Worm (Caenorhabditis elegans) whole organism, L4 larva: ENCODE data around the gene B0272.4.

Experiments used
- D1046.2 ChIP-seq: fragments of 200-800 bp; sonication (Bioruptor generic); IDR thresholded peaks from 2 replicates; pipeline ENCODE4 v1.3.6; 2022; ENCODE audit warnings: missing genetic modification characterization, missing compliant biosample characterization
- F10B5.3 ChIP-seq: sonication (generic microtip); optimal IDR thresholded peaks from 2 replicates; lab custom pipeline; 2016; ENCODE audit warnings: mild to moderate bottlenecking, missing genetic modification characterization, missing compliant biosample characterization
- F37D6.2 ChIP-seq: sonication (generic microtip); optimal IDR thresholded peaks from 2 replicates; lab custom pipeline; 2016; ENCODE audit warnings: mild to moderate bottlenecking, missing genetic modification characterization, missing compliant biosample characterization
- F44E2.7 ChIP-seq: fragments of 200-800 bp; sonication (Bioruptor generic); IDR thresholded peaks from 2 replicates; pipeline ENCODE4 v2.1.2; 2022; ENCODE audit warnings: missing genetic modification characterization, missing compliant biosample characterization
- R02D3.7 ChIP-seq: fragments of 150-350 bp; sonication (generic microtip); optimal IDR thresholded peaks from 3 replicates; lab custom pipeline; 2014; ENCODE audit warnings: missing biosample characterization, missing genetic modification characterization
- Y5F2A.4 ChIP-seq: fragments of 200-800 bp; sonication (Bioruptor generic); optimal IDR thresholded peaks from 2 replicates; lab custom pipeline; 2018; ENCODE audit warnings: mild to moderate bottlenecking, missing genetic modification characterization, missing compliant biosample characterization
- ZK337.2 ChIP-seq: fragments of 200-800 bp; sonication (Bioruptor generic); IDR thresholded peaks from 2 replicates; pipeline ENCODE4 v1.3.6; 2022; ENCODE audit warnings: missing genetic modification reagents, missing genetic modification characterization, missing compliant biosample characterization
- arid-1 ChIP-seq: fragments of 200-800 bp; sonication (Bioruptor generic); conservative IDR thresholded peaks from 2 replicates; pipeline ENCODE4 v1.3.6; 2022; ENCODE audit warnings: missing genetic modification reagents, missing genetic modification characterization, missing compliant biosample characterization
- daf-19 ChIP-seq: fragments of 200-800 bp; sonication (Bioruptor generic); conservative IDR thresholded peaks from 2 replicates; pipeline ENCODE4 v1.3.6; 2022; ENCODE audit warnings: missing genetic modification characterization, missing compliant biosample characterization
- daf-8 ChIP-seq: fragments of 200-800 bp; sonication (Bioruptor generic); IDR thresholded peaks from 2 replicates; pipeline ENCODE4 v1.3.6; 2022; ENCODE audit warnings: missing genetic modification characterization, missing compliant biosample characterization
- dmd-6 ChIP-seq: fragments of 200-800 bp; sonication (Bioruptor generic); IDR thresholded peaks from 2 replicates; pipeline ENCODE4 v1.3.6; 2022; ENCODE audit warnings: missing genetic modification reagents, missing genetic modification characterization, missing compliant biosample characterization
- egl-43 ChIP-seq: fragments of 200-800 bp; sonication (Bioruptor generic); IDR thresholded peaks from 2 replicates; pipeline ENCODE4 v1.3.6; 2022; ENCODE audit warnings: missing genetic modification reagents, missing genetic modification characterization, missing compliant biosample characterization
- fkh-10 ChIP-seq: fragments of 150-350 bp; optimal IDR thresholded peaks from 2 replicates; lab custom pipeline; 2014; ENCODE audit warnings: missing biosample characterization, missing genetic modification reagents, missing genetic modification characterization
- hlh-30 ChIP-seq: sonication (generic microtip); optimal IDR thresholded peaks from 2 replicates; lab custom pipeline; 2017; ENCODE audit warnings: antibody characterized with exemption, mild to moderate bottlenecking, missing genetic modification characterization, missing compliant biosample characterization; ENCODE audit not compliant: insufficient read depth
- hmg-1.1 ChIP-seq: fragments of 200-800 bp; sonication (Bioruptor generic); IDR thresholded peaks from 2 replicates; pipeline ENCODE4 v1.3.6; 2022; ENCODE audit warnings: missing genetic modification reagents, missing genetic modification characterization, missing compliant biosample characterization
- jun-1 ChIP-seq: fragments of 150-350 bp; optimal IDR thresholded peaks from 2 replicates; lab custom pipeline; 2014; ENCODE audit warnings: missing biosample characterization, missing genetic modification reagents, missing genetic modification characterization
- lin-1 ChIP-seq: fragments of 200-800 bp; sonication (Bioruptor generic); IDR thresholded peaks from 2 replicates; pipeline ENCODE4 v1.3.6; 2022; ENCODE audit warnings: missing genetic modification reagents, missing genetic modification characterization, missing compliant biosample characterization
- lin-13 ChIP-seq: fragments of 150-350 bp; optimal IDR thresholded peaks from 2 replicates; lab custom pipeline; 2014; ENCODE audit warnings: missing biosample characterization, missing genetic modification reagents, missing genetic modification characterization
- lin-15B ChIP-seq: fragments of 150-350 bp; sonication (generic microtip); optimal IDR thresholded peaks from 3 replicates; lab custom pipeline; 2014; ENCODE audit warnings: missing biosample characterization, missing genetic modification characterization
- lin-39 ChIP-seq: fragments of 150-350 bp; optimal IDR thresholded peaks from 2 replicates; lab custom pipeline; 2014; ENCODE audit warnings: missing biosample characterization, missing genetic modification reagents, missing genetic modification characterization
- madf-5 ChIP-seq, 2 experiments: fragments of 200-800 bp; sonication (Bioruptor generic); IDR thresholded peaks; 2 replicates each; pipeline ENCODE4 v1.3.6; 2022; ENCODE audit warnings: missing compliant biosample characterization in 2 of 2, missing genetic modification characterization in 2 of 2
- madf-9 ChIP-seq: fragments of 200-800 bp; sonication (Bioruptor generic); conservative IDR thresholded peaks from 2 replicates; pipeline ENCODE4 v1.3.6; 2022; ENCODE audit warnings: missing genetic modification reagents, missing genetic modification characterization, missing compliant biosample characterization
- mdt-29 ChIP-seq: fragments of 200-800 bp; sonication (Bioruptor generic); IDR thresholded peaks from 2 replicates; pipeline ENCODE4 v1.3.6; 2022; ENCODE audit warnings: missing genetic modification reagents, missing genetic modification characterization, missing compliant biosample characterization
- mep-1 ChIP-seq: fragments of 150-350 bp; sonication (generic microtip); optimal IDR thresholded peaks from 3 replicates; lab custom pipeline; 2014; ENCODE audit warnings: missing biosample characterization, missing genetic modification characterization
- mxl-3 ChIP-seq: fragments of 200-800 bp; sonication (Bioruptor generic); optimal IDR thresholded peaks from 2 replicates; lab custom pipeline; 2018; ENCODE audit warnings: mild to moderate bottlenecking, missing genetic modification characterization, missing compliant biosample characterization
- nhr-10 ChIP-seq: fragments of 150-350 bp; optimal IDR thresholded peaks from 2 replicates; lab custom pipeline; 2014; ENCODE audit warnings: missing biosample characterization, missing genetic modification characterization
- nhr-111 ChIP-seq: fragments of 200-800 bp; sonication (Bioruptor generic); optimal IDR thresholded peaks from 2 replicates; lab custom pipeline; 2018; ENCODE audit warnings: mild to moderate bottlenecking, missing genetic modification characterization, missing compliant biosample characterization
- nhr-28 ChIP-seq: fragments of 150-350 bp; optimal IDR thresholded peaks from 2 replicates; lab custom pipeline; 2014; ENCODE audit warnings: missing biosample characterization, missing genetic modification characterization
- nhr-41 ChIP-seq: fragments of 200-800 bp; sonication (Bioruptor generic); IDR thresholded peaks from 2 replicates; pipeline ENCODE4 v1.3.6; 2022; ENCODE audit warnings: missing genetic modification reagents, missing genetic modification characterization, missing compliant biosample characterization
- nhr-42 ChIP-seq: fragments of 200-800 bp; sonication (Bioruptor generic); IDR thresholded peaks from 2 replicates; pipeline ENCODE4 v1.3.6; 2022; ENCODE audit warnings: missing genetic modification characterization, missing compliant biosample characterization
- nhr-48 ChIP-seq: sonication (generic microtip); optimal IDR thresholded peaks from 2 replicates; lab custom pipeline; 2016; ENCODE audit warnings: mild to moderate bottlenecking, missing genetic modification characterization, missing compliant biosample characterization
- nhr-6 ChIP-seq: fragments of 150-350 bp; optimal IDR thresholded peaks from 2 replicates; lab custom pipeline; 2014; ENCODE audit warnings: missing biosample characterization, missing genetic modification characterization
- nhr-76 ChIP-seq: fragments of 150-350 bp; optimal IDR thresholded peaks from 2 replicates; lab custom pipeline; 2014; ENCODE audit warnings: missing biosample characterization, missing genetic modification characterization
- nhr-77 ChIP-seq: fragments of 150-350 bp; optimal IDR thresholded peaks from 2 replicates; lab custom pipeline; 2014; ENCODE audit warnings: missing biosample characterization, missing genetic modification characterization
- pha-4 ChIP-seq, 2 experiments: fragments of 150-350 bp in 1 of 2; fragments of 200-800 bp in 1 of 2; sonication (Bioruptor generic) in 1 of 2; IDR thresholded peaks in 1 of 2; optimal IDR thresholded peaks in 1 of 2; 2 replicates each; pipeline versions ENCODE4 v1.3.6 to Lab custom; 2014 to 2022; ENCODE audit warnings: missing genetic modification characterization in 2 of 2, missing genetic modification reagents in 2 of 2, missing biosample characterization in 1 of 2, missing compliant biosample characterization in 1 of 2
- php-3 ChIP-seq: fragments of 200-800 bp; sonication (Bioruptor generic); IDR thresholded peaks from 2 replicates; pipeline ENCODE4 v1.3.6; 2022; ENCODE audit warnings: missing genetic modification reagents, missing genetic modification characterization, missing compliant biosample characterization
- pqm-1 ChIP-seq: sonication (generic microtip); optimal IDR thresholded peaks from 2 replicates; lab custom pipeline; 2017; ENCODE audit warnings: missing biosample characterization, missing genetic modification characterization
- rbr-2 ChIP-seq: sonication (generic microtip); optimal IDR thresholded peaks from 2 replicates; lab custom pipeline; 2016; ENCODE audit warnings: missing genotype, missing genetic modification characterization, missing compliant biosample characterization
- set-16 ChIP-seq: fragments of 200-800 bp; sonication (Bioruptor generic); IDR thresholded peaks from 2 replicates; pipeline ENCODE4 v1.3.6; 2022; ENCODE audit warnings: missing genetic modification reagents, missing genetic modification characterization, missing compliant biosample characterization
- skn-1 ChIP-seq: fragments of 150-350 bp; optimal IDR thresholded peaks from 2 replicates; lab custom pipeline; 2014; ENCODE audit warnings: missing biosample characterization, missing genetic modification characterization
- spr-1 ChIP-seq: sonication (generic microtip); optimal IDR thresholded peaks from 2 replicates; lab custom pipeline; 2016; ENCODE audit warnings: mild to moderate bottlenecking, missing genetic modification characterization, missing compliant biosample characterization
- spr-3 ChIP-seq: fragments of 200-800 bp; sonication (Bioruptor generic); optimal IDR thresholded peaks from 2 replicates; lab custom pipeline; 2018; ENCODE audit warnings: mild to moderate bottlenecking, missing genetic modification characterization, missing compliant biosample characterization
- tag-97 ChIP-seq: fragments of 200-800 bp; sonication (Bioruptor generic); IDR thresholded peaks from 2 replicates; pipeline ENCODE4 v1.3.6; 2022; ENCODE audit warnings: missing genetic modification characterization, missing compliant biosample characterization
- tra-1 ChIP-seq: fragments of 200-800 bp; sonication (Bioruptor generic); IDR thresholded peaks from 2 replicates; pipeline ENCODE4 v1.3.6; 2022; ENCODE audit warnings: missing genetic modification reagents, missing genetic modification characterization, missing compliant biosample characterization
- unc-39 ChIP-seq: sonication (generic microtip); optimal IDR thresholded peaks from 2 replicates; lab custom pipeline; 2017; ENCODE audit warnings: missing biosample characterization, missing genetic modification characterization
- unc-62 ChIP-seq, 3 experiments: fragments of 150-350 bp in 1 of 3; sonication (generic microtip); optimal IDR thresholded peaks in 2 of 3; peaks in 1 of 3; 1 replicate in 1 of 3; 2 replicates in 2 of 3; lab custom pipeline; 2014 to 2017; ENCODE audit warnings: missing biosample characterization in 3 of 3, missing genetic modification characterization in 3 of 3, missing genetic modification reagents in 3 of 3, missing genotype in 1 of 3
- zfp-3 ChIP-seq: fragments of 200-800 bp; sonication (Bioruptor generic); conservative IDR thresholded peaks from 2 replicates; pipeline ENCODE4 v1.3.6; 2022; ENCODE audit warnings: missing genetic modification reagents, missing genetic modification characterization, missing compliant biosample characterization
- zip-11 ChIP-seq: fragments of 200-800 bp; sonication (Bioruptor generic); IDR thresholded peaks from 2 replicates; pipeline ENCODE4 v1.3.6; 2022; ENCODE audit warnings: missing genetic modification characterization, missing compliant biosample characterization
- zip-2 ChIP-seq: fragments of 150-350 bp; optimal IDR thresholded peaks from 2 replicates; lab custom pipeline; 2014; ENCODE audit warnings: missing biosample characterization, missing genetic modification characterization
- ztf-11 ChIP-seq: fragments of 150-350 bp; optimal IDR thresholded peaks from 2 replicates; lab custom pipeline; 2014; ENCODE audit warnings: missing biosample characterization, missing genetic modification characterization

The B0272.4 gene

DNA sequence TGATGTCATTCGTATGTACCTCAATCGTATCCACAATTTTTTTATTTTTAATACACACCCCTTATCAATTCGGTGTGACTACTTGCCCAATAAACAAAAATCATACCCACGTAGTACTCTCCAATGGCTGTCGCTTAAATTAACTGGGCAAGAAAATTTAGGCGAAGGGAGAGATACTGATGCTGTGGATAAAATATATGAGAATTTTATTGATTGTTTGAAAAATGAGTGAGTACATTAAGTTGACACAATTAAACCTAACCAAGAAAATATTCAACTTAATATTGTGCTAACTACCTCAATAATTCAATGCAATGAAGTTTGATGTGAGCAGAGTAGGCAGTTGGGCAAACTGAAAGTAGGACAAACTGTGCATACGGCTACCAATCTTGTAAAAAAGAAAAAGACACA, 37.5 kb downstream of the B0272.4 start:
- peak; percentile 96 for TF ChIP-seq F10B5.3 (tag; lab: Kevin White, UChicago)
- TF ChIP-seq unc-62 (GFP tag; optimal IDR thresholded peaks at IDR 0.05 in 1 of 2; lab: Kevin White, UChicago) = peak; percentile 83 to 99
- peak; percentile 87 for TF ChIP-seq unc-62 (tag; optimal IDR thresholded peaks at IDR 0.05; lab: Kevin White, UChicago)
- no peak for TF ChIP-seq R02D3.7 (tag; lab: Kevin White, UChicago)
- TF ChIP-seq ztf-11 = peak; percentile 80
- peak; percentile 97 for TF ChIP-seq hlh-30
- peak; percentile 92; the same call in 1 of the 2 replicates for TF ChIP-seq tag-97 (GFP tag; lab: Robert Waterston, UW)
- TF ChIP-seq nhr-41 (GFP tag; lab: Robert Waterston, UW) = peak; percentile 75
- TF ChIP-seq zip-2 (tag; lab: Kevin White, UChicago) = peak; percentile 98
- peak; percentile 98 for TF ChIP-seq daf-19 (GFP tag; lab: Robert Waterston, UW)
- peak; percentile 98 for TF ChIP-seq unc-39
- peak; percentile 98 for TF ChIP-seq lin-13 (GFP tag; lab: Kevin White, UChicago)
- TF ChIP-seq madf-9 (GFP tag; lab: Robert Waterston, UW) = peak; percentile 98
- peak; percentile 100 for TF ChIP-seq mep-1 (tag; lab: Kevin White, UChicago)
- peak; percentile 98 for TF ChIP-seq nhr-48
- TF ChIP-seq tra-1 (GFP tag; lab: Robert Waterston, UW) = peak; percentile 98
- peak; percentile 100 for TF ChIP-seq nhr-77 (tag; lab: Kevin White, UChicago)
- peak; percentile 98 for TF ChIP-seq spr-1 (tag; lab: Kevin White, UChicago)
- no peak for TF ChIP-seq F44E2.7 (GFP tag; lab: Robert Waterston, UW)
- peak; percentile 94 for TF ChIP-seq nhr-6
- TF ChIP-seq skn-1 = peak; percentile 49
- TF ChIP-seq lin-1 = peak; percentile 93
- peak; percentile 100 for TF ChIP-seq hmg-1.1 (GFP tag; lab: Robert Waterston, UW)
- peak; percentile 97 for TF ChIP-seq spr-3 (GFP tag; lab: Kevin White, UChicago)
- TF ChIP-seq madf-5 (GFP tag; IDR thresholded peaks at IDR 0.05; lab: Robert Waterston, UW) = peak; percentile 75 to 95
- peak; percentile 3 for TF ChIP-seq nhr-111
- TF ChIP-seq rbr-2 (tag; lab: Kevin White, UChicago) = peak; percentile 99
- peak; percentile 96 for TF ChIP-seq egl-43 (GFP tag; lab: Robert Waterston, UW)
- peak; percentile 99 for TF ChIP-seq nhr-42 (GFP tag; lab: Robert Waterston, UW)
- TF ChIP-seq Y5F2A.4 = peak; percentile 95
- peak; percentile 95 for TF ChIP-seq zfp-3 (GFP tag; lab: Robert Waterston, UW)
- no peak for TF ChIP-seq set-16
- TF ChIP-seq pha-4 (GFP tag; IDR thresholded peaks at IDR 0.05; lab: Robert Waterston, UW) = peak; percentile 97
- TF ChIP-seq pha-4 (tag; optimal IDR thresholded peaks at IDR 0.05; lab: Kevin White, UChicago) = peak; percentile 99
- TF ChIP-seq nhr-28 = peak; percentile 95
- peak; percentile 98 for TF ChIP-seq php-3 (GFP tag; lab: Robert Waterston, UW)
- TF ChIP-seq zip-11 (GFP tag; lab: Robert Waterston, UW) = 0 out of 2 replicates have a peak, but pooled peaks have one; percentile 44
- TF ChIP-seq mxl-3 (GFP tag; lab: Kevin White, UChicago) = peak; percentile 95
- peak; percentile 85 for TF ChIP-seq nhr-76
- TF ChIP-seq arid-1 = peak; percentile 90
- TF ChIP-seq jun-1 = peak; percentile 99
- peak; percentile 5 for TF ChIP-seq lin-15B (tag; lab: Kevin White, UChicago)
- TF ChIP-seq pqm-1 (tag; lab: Kevin White, UChicago) = peak; percentile 69
- TF ChIP-seq nhr-10 = peak; percentile 100
- peak; percentile 94 for TF ChIP-seq D1046.2 (GFP tag; lab: Robert Waterston, UW)
- 0 out of 2 replicates have a peak, but pooled peaks have one; percentile 76 for TF ChIP-seq daf-8 (GFP tag; lab: Robert Waterston, UW)
- peak; percentile 97 for TF ChIP-seq dmd-6 (GFP tag; lab: Robert Waterston, UW)
- TF ChIP-seq mdt-29 (GFP tag; lab: Robert Waterston, UW) = peak; percentile 95
- peak; percentile 95 for TF ChIP-seq lin-39 (tag; lab: Kevin White, UChicago)
- peak; percentile 74; the same call in 1 of the 2 replicates for TF ChIP-seq ZK337.2
- peak; percentile 99 for TF ChIP-seq F37D6.2 (tag; lab: Kevin White, UChicago)
- peak; percentile 99 for TF ChIP-seq fkh-10 (GFP tag; lab: Kevin White, UChicago)
